Fruit fly (Drosophila melanogaster) whole organism, pupa: ENCODE data around the gene SkpC.

ENCODE experiments used
- CG9948 ChIP-seq: fragments of 200-800 bp; sonication (Bioruptor generic); optimal IDR thresholded peaks from 2 replicates; lab custom pipeline; 2018; ENCODE audit warnings: missing biosample characterization, mild to moderate bottlenecking, missing genetic modification characterization, moderate library complexity
- rn ChIP-seq: fragments of 200-800 bp; sonication (Bioruptor generic); IDR thresholded peaks from 2 replicates; pipeline ENCODE4 v1.3.6; 2022; ENCODE audit warnings: missing biosample characterization, missing genetic modification characterization

DNA sequence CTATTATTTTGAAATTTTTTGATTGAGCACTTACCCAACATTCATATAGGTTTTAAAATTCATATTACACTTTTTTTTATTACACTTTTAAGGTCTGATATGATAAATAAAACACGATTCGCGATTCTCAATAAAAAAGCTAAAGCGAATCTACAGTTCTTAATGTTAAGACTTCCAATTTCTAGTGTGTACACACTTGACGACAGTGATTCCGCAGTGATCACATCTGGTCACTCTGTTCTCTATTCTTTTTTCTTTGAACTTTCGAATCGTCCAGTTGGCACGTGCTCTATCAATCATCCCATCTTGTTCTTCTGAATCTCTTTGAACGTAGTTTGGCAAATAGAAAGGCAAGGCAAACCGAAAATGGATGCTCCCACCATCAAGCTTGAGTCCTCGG, at the start of gene SkpC:
- TF ChIP-seq CG9948, result no peak
- TF ChIP-seq rn, result no peak
